Fruit fly (Drosophila melanogaster): ENCODE results near the gene CG34337.

CG34337 gene

dm6 chrX:7405697-7406096, 11.4 kb upstream of the CG34337 start, which contains the start of gene CG1677:
Gene CG1677 (minus strand): TSS chrX:7405797.
- TF ChIP-seq CG9948 (tag; optimal IDR thresholded peaks at IDR 0.05), result no peak
- TF ChIP-seq CG17806 (tag; optimal IDR thresholded peaks at IDR 0.05), result no peak
- TF ChIP-seq Pif1B (GFP tag; optimal IDR thresholded peaks at IDR 0.05), result no peak
- TF ChIP-seq CG14655 (GFP tag; optimal IDR thresholded peaks at IDR 0.05), result no peak
- TF ChIP-seq CG34367 (tag; optimal IDR thresholded peaks at IDR 0.05), result no peak
- no peak for TF ChIP-seq Snoo (tag; optimal IDR thresholded peaks at IDR 0.05)
- TF ChIP-seq gl (tag; optimal IDR thresholded peaks at IDR 0.05), result no peak
- TF ChIP-seq CG8301 (tag; optimal IDR thresholded peaks at IDR 0.05), result no peak
- no peak for TF ChIP-seq CG8159 (tag; optimal IDR thresholded peaks at IDR 0.05)
- TF ChIP-seq CG32121 (GFP tag; IDR thresholded peaks at IDR 0.05), result no peak
- TF ChIP-seq CG13204 (GFP tag; optimal IDR thresholded peaks at IDR 0.05), result no peak
- TF ChIP-seq CG12605 (GFP tag; IDR thresholded peaks at IDR 0.05), result no peak
- no peak for TF ChIP-seq fd96Ca (GFP tag; IDR thresholded peaks at IDR 0.05)
- no peak for TF ChIP-seq D1 (tag; optimal IDR thresholded peaks at IDR 0.05)
- TF ChIP-seq EcR (GFP tag; optimal IDR thresholded peaks at IDR 0.05), result no peak
- no peak for TF ChIP-seq CG4496 (GFP tag; IDR thresholded peaks at IDR 0.05)
- TF ChIP-seq CG15710 (tag; optimal IDR thresholded peaks at IDR 0.05), result no peak
- no peak for TF ChIP-seq rn (GFP tag; IDR thresholded peaks at IDR 0.05)
- no peak for TF ChIP-seq Ets98B (GFP tag; IDR thresholded peaks at IDR 0.05)

dm6 chrX:7406908-7407307, 10.1 kb upstream of the CG34337 start, which contains the start of gene CG32727:
Gene CG32727 (plus strand): TSS chrX:7407208.
- no peak for TF ChIP-seq D1 (tag; optimal IDR thresholded peaks at IDR 0.05)
- TF ChIP-seq CG34367 (tag; optimal IDR thresholded peaks at IDR 0.05), result no peak
- TF ChIP-seq CG10348 (GFP tag; IDR thresholded peaks at IDR 0.05), result no peak
- no peak for TF ChIP-seq CG8301 (tag; optimal IDR thresholded peaks at IDR 0.05)
- TF ChIP-seq CG12605 (GFP tag; IDR thresholded peaks at IDR 0.05), result no peak
- no peak for TF ChIP-seq CG9948 (tag; optimal IDR thresholded peaks at IDR 0.05)
- TF ChIP-seq gl (tag; optimal IDR thresholded peaks at IDR 0.05), result no peak
- no peak for TF ChIP-seq Snoo (tag; optimal IDR thresholded peaks at IDR 0.05)
- no peak for TF ChIP-seq Pif1A (GFP tag; optimal IDR thresholded peaks at IDR 0.05)
- TF ChIP-seq Pif1B (GFP tag; optimal IDR thresholded peaks at IDR 0.05), result no peak

- TF ChIP-seq CG34367 (tag; optimal IDR thresholded peaks at IDR 0.05), result no peak
- TF ChIP-seq Snoo (tag; optimal IDR thresholded peaks at IDR 0.05), result no peak
- TF ChIP-seq EcR (GFP tag; optimal IDR thresholded peaks at IDR 0.05), result no peak
- TF ChIP-seq Ets98B (GFP tag; IDR thresholded peaks at IDR 0.05), result no peak
- TF ChIP-seq D1 (tag; optimal IDR thresholded peaks at IDR 0.05), result no peak
- TF ChIP-seq Pif1A (GFP tag; optimal IDR thresholded peaks at IDR 0.05), result no peak
- TF ChIP-seq rn (GFP tag; IDR thresholded peaks at IDR 0.05), result no peak
- TF ChIP-seq CG17806 (tag; optimal IDR thresholded peaks at IDR 0.05), result no peak
- no peak for TF ChIP-seq CG9948 (tag; optimal IDR thresholded peaks at IDR 0.05)
- no peak for TF ChIP-seq CG14655 (GFP tag; optimal IDR thresholded peaks at IDR 0.05)
- no peak for TF ChIP-seq CG32121 (GFP tag; IDR thresholded peaks at IDR 0.05)
- TF ChIP-seq CG8159 (tag; optimal IDR thresholded peaks at IDR 0.05), result no peak
- no peak for TF ChIP-seq CG12605 (GFP tag; IDR thresholded peaks at IDR 0.05)
- TF ChIP-seq gl (tag; optimal IDR thresholded peaks at IDR 0.05), result no peak
- TF ChIP-seq fd96Ca (GFP tag; IDR thresholded peaks at IDR 0.05), result no peak
- no peak for TF ChIP-seq CG13204 (GFP tag; optimal IDR thresholded peaks at IDR 0.05)
- no peak for TF ChIP-seq Pif1B (GFP tag; optimal IDR thresholded peaks at IDR 0.05)
- no peak for TF ChIP-seq CG8301 (tag; optimal IDR thresholded peaks at IDR 0.05)
- no peak for TF ChIP-seq CG4496 (GFP tag; IDR thresholded peaks at IDR 0.05)
- no peak for TF ChIP-seq CG15710 (tag; optimal IDR thresholded peaks at IDR 0.05)
These were observed 5.2 kb upstream of the CG34337 start, which contains the start of gene CG42246 for dm6 chrX:7411806-7412205. Gene CG42246 (minus strand): TSS chrX:7411906.

- TF ChIP-seq CG9948 (tag; optimal IDR thresholded peaks at IDR 0.05), result no peak
- no peak for TF ChIP-seq gl (tag; optimal IDR thresholded peaks at IDR 0.05)
- no peak for TF ChIP-seq CG8159 (tag; optimal IDR thresholded peaks at IDR 0.05)
- TF ChIP-seq CG14655 (GFP tag; optimal IDR thresholded peaks at IDR 0.05), result no peak
- TF ChIP-seq CG13204 (GFP tag; optimal IDR thresholded peaks at IDR 0.05), result no peak
- TF ChIP-seq Pif1A (GFP tag; optimal IDR thresholded peaks at IDR 0.05), result no peak
- TF ChIP-seq CG12605 (GFP tag; IDR thresholded peaks at IDR 0.05), result no peak
- no peak for TF ChIP-seq CG34367 (tag; optimal IDR thresholded peaks at IDR 0.05)
- no peak for TF ChIP-seq Pif1B (GFP tag; optimal IDR thresholded peaks at IDR 0.05)
- no peak for TF ChIP-seq Snoo (tag; optimal IDR thresholded peaks at IDR 0.05)
- no peak for TF ChIP-seq CG8301 (tag; optimal IDR thresholded peaks at IDR 0.05)
- TF ChIP-seq EcR (GFP tag; optimal IDR thresholded peaks at IDR 0.05), result no peak
- no peak for TF ChIP-seq rn (GFP tag; IDR thresholded peaks at IDR 0.05)
- TF ChIP-seq CG15710 (tag; optimal IDR thresholded peaks at IDR 0.05), result no peak
- TF ChIP-seq Ets98B (GFP tag; IDR thresholded peaks at IDR 0.05), result no peak
- TF ChIP-seq fd96Ca (GFP tag; IDR thresholded peaks at IDR 0.05), result no peak
- TF ChIP-seq CG32121 (GFP tag; IDR thresholded peaks at IDR 0.05), result no peak
- TF ChIP-seq D1 (tag; optimal IDR thresholded peaks at IDR 0.05), result no peak
- TF ChIP-seq CG10348 (GFP tag; IDR thresholded peaks at IDR 0.05), result no peak
These were observed 4.7 kb upstream of the CG34337 start, which contains the start of gene CG42704 for dm6 chrX:7412368-7412767. Gene CG42704 (plus strand): TSS chrX:7412668.

- TF ChIP-seq Pif1B (GFP tag; optimal IDR thresholded peaks at IDR 0.05), result no peak
- no peak for TF ChIP-seq gl (tag; optimal IDR thresholded peaks at IDR 0.05)
- no peak for TF ChIP-seq Pif1A (GFP tag; optimal IDR thresholded peaks at IDR 0.05)
- TF ChIP-seq EcR (GFP tag; optimal IDR thresholded peaks at IDR 0.05), result no peak
- TF ChIP-seq Snoo (tag; optimal IDR thresholded peaks at IDR 0.05), result no peak
- no peak for TF ChIP-seq CG4496 (GFP tag; IDR thresholded peaks at IDR 0.05)
- no peak for TF ChIP-seq D1 (tag; optimal IDR thresholded peaks at IDR 0.05)
- TF ChIP-seq CG32121 (GFP tag; IDR thresholded peaks at IDR 0.05), result no peak
- TF ChIP-seq CG9948 (tag; optimal IDR thresholded peaks at IDR 0.05), result no peak
- TF ChIP-seq CG8301 (tag; optimal IDR thresholded peaks at IDR 0.05), result no peak
- no peak for TF ChIP-seq CG34367 (tag; optimal IDR thresholded peaks at IDR 0.05)
These were observed 3.5 kb upstream of the CG34337 start, which contains the start of gene CG42705 for dm6 chrX:7413569-7413968. Gene CG42705 (plus strand): TSS chrX:7413869.

- TF ChIP-seq Snoo (tag; optimal IDR thresholded peaks at IDR 0.05) (no peak), CG8301 (tag; optimal IDR thresholded peaks at IDR 0.05) (no peak), Pif1B (GFP tag; optimal IDR thresholded peaks at IDR 0.05) (no peak), CG12605 (GFP tag; IDR thresholded peaks at IDR 0.05) (no peak), CG8159 (tag; optimal IDR thresholded peaks at IDR 0.05) (no peak), rn (GFP tag; IDR thresholded peaks at IDR 0.05) (no peak), CG9948 (tag; optimal IDR thresholded peaks at IDR 0.05) (no peak), Ets98B (GFP tag; IDR thresholded peaks at IDR 0.05) (no peak), fd96Ca (GFP tag; IDR thresholded peaks at IDR 0.05) (no peak), CG4496 (GFP tag; IDR thresholded peaks at IDR 0.05) (no peak), CG17806 (tag; optimal IDR thresholded peaks at IDR 0.05) (no peak), D1 (tag; optimal IDR thresholded peaks at IDR 0.05) (no peak), gl (tag; optimal IDR thresholded peaks at IDR 0.05) (no peak), CG14655 (GFP tag; optimal IDR thresholded peaks at IDR 0.05) (no peak), CG32121 (GFP tag; IDR thresholded peaks at IDR 0.05) (no peak), Pif1A (GFP tag; optimal IDR thresholded peaks at IDR 0.05) (no peak), CG34367 (tag; optimal IDR thresholded peaks at IDR 0.05) (no peak), CG15710 (tag; optimal IDR thresholded peaks at IDR 0.05) (no peak)
These were observed 2.0 kb upstream of the CG34337 start for dm6 chrX:7415027-7415426.

All from whole organism, pupa.